Worm (Caenorhabditis elegans) whole organism, young adult: ENCODE data around the gene meg-3.

Source experiments
- K12H6.12 ChIP-seq: fragments of 200-800 bp; sonication (Bioruptor generic); optimal IDR thresholded peaks from 2 replicates; lab custom pipeline; 2018; ENCODE audit warnings: mild to moderate bottlenecking, missing genetic modification characterization, missing compliant biosample characterization
- chd-7 ChIP-seq: sonication (generic microtip); optimal IDR thresholded peaks from 2 replicates; lab custom pipeline; 2016; ENCODE audit warnings: mild to moderate bottlenecking, missing genetic modification characterization, moderate library complexity, missing compliant biosample characterization
- ets-4 ChIP-seq: fragments of 200-800 bp; sonication (Bioruptor generic); optimal IDR thresholded peaks from 2 replicates; lab custom pipeline; 2018; ENCODE audit warnings: mild to moderate bottlenecking, missing genetic modification characterization, missing compliant biosample characterization
- tbp1 ChIP-seq: fragments of 200-800 bp; sonication (Bioruptor generic); optimal IDR thresholded peaks from 2 replicates; lab custom pipeline; 2018; ENCODE audit warnings: mild to moderate bottlenecking, missing genetic modification characterization, missing compliant biosample characterization

Gene meg-3

ce11 chrX:1939248-1939647 is 50.2 kb downstream of the meg-3 start (continued):
- TF ChIP-seq K12H6.12 (tag; lab: Kevin White, UChicago): no peak
- no peak for TF ChIP-seq chd-7
- TF ChIP-seq tbp1 (GFP tag; lab: Kevin White, UChicago): peak; percentile 86
- TF ChIP-seq ets-4 (GFP tag; lab: Kevin White, UChicago): no peak
